Fruit fly (Drosophila melanogaster) Kc167 (cell line): ENCODE data around the gene Dpm2.

Experiments used
- Myc ChIP-seq: fragments of >200 bp; optimal IDR thresholded peaks from 2 replicates; lab custom pipeline; 2017; ENCODE audit warnings: missing external identifiers
- Sin3A ChIP-seq: fragments of >200 bp; optimal IDR thresholded peaks from 2 replicates; lab custom pipeline; 2018; ENCODE audit warnings: missing external identifiers
- h ChIP-seq: fragments of >200 bp; optimal IDR thresholded peaks from 3 replicates; lab custom pipeline; 2018; ENCODE audit warnings: missing external identifiers
- insv ChIP-seq: fragments of >200 bp; optimal IDR thresholded peaks from 3 replicates; lab custom pipeline; 2018; ENCODE audit warnings: missing external identifiers
- psq ChIP-seq: fragments of >200 bp; optimal IDR thresholded peaks from 2 replicates; lab custom pipeline; 2017; ENCODE audit warnings: missing external identifiers
- ttk ChIP-seq: sonication (Bioruptor generic); optimal IDR thresholded peaks from 2 replicates; lab custom pipeline; 2017; ENCODE audit warnings: missing external identifiers

The Dpm2 gene

dm6 chr3L:3319223-3319643 is at the start of gene Dpm2, which contains the start of the genes PIG-C and CG12016:
TSS of gene Dpm2 (plus strand) at chr3L:3319555.
TSS of gene PIG-C (minus strand) at chr3L:3319232.
TSS of gene CG12016 (plus strand) at chr3L:3319555.
- TF ChIP-seq insv (lab: Kevin White, UChicago): no peak
- TF ChIP-seq Sin3A (lab: Kevin White, UChicago): peak; percentile 9
- TF ChIP-seq h (lab: Kevin White, UChicago): no peak

dm6 chr3L:3270736-3271135 is 48.6 kb upstream of the Dpm2 start, which contains the start of gene CG14960:
TSS of gene CG14960 (plus strand) at chr3L:3271036.
- TF ChIP-seq Sin3A (lab: Kevin White, UChicago) (no peak), psq (no peak), insv (lab: Kevin White, UChicago) (no peak), ttk (lab: Kevin White, UChicago) (no peak), Myc (lab: Kevin White, UChicago) (no peak), h (lab: Kevin White, UChicago) (no peak)

dm6 chr3L:3274463-3275177 is 44.7 kb upstream of the Dpm2 start:
- no peak for TF ChIP-seq ttk (lab: Kevin White, UChicago)
- no peak for TF ChIP-seq Myc (lab: Kevin White, UChicago)
- no peak for TF ChIP-seq Sin3A (lab: Kevin White, UChicago)
- TF ChIP-seq insv (lab: Kevin White, UChicago): no peak
- no peak for TF ChIP-seq psq
- TF ChIP-seq h (lab: Kevin White, UChicago): no peak

- TF ChIP-seq Sin3A (lab: Kevin White, UChicago): no peak
- no peak for TF ChIP-seq psq
- TF ChIP-seq h (lab: Kevin White, UChicago): no peak
- no peak for TF ChIP-seq Myc (lab: Kevin White, UChicago)
- TF ChIP-seq insv (lab: Kevin White, UChicago): no peak
- TF ChIP-seq ttk (lab: Kevin White, UChicago): no peak
Observed at dm6 chr3L:3276930-3277329, 42.4 kb upstream of the Dpm2 start.

DNA sequence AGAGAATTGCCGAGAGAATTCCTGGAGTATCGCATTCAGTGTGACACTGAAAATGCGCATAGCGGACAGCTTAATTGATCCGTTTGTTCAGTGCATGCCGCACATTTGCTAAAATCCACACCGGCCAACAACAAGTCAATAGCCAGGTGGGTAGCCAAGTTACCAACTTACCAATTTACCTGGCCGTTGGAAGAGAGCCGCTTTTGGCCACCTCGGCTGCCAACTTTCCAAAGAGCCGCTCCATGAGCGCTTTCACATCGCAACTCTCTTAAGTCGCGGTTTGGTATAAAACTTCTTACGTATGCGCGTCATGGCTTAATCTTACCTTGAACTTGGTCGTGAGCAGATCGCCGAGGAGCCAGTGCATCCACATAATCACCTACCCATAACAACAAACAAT is 39.4 kb upstream of the Dpm2 start, which contains the start of gene CG12017:
Gene CG12017 (plus strand): TSS at position 310 of the 400 bp plus-strand sequence.
- no peak for TF ChIP-seq ttk (lab: Kevin White, UChicago)
- TF ChIP-seq psq: no peak
- TF ChIP-seq h (lab: Kevin White, UChicago): no peak
- no peak for TF ChIP-seq Myc (lab: Kevin White, UChicago)
- TF ChIP-seq Sin3A (lab: Kevin White, UChicago): no peak
- no peak for TF ChIP-seq insv (lab: Kevin White, UChicago)

- no peak for TF ChIP-seq Sin3A (lab: Kevin White, UChicago)
- no peak for TF ChIP-seq psq
- no peak for TF ChIP-seq insv (lab: Kevin White, UChicago)
- no peak for TF ChIP-seq Myc (lab: Kevin White, UChicago)
- TF ChIP-seq h (lab: Kevin White, UChicago): no peak
- no peak for TF ChIP-seq ttk (lab: Kevin White, UChicago)
Observed at dm6 chr3L:3283264-3283663, 36.1 kb upstream of the Dpm2 start.

DNA sequence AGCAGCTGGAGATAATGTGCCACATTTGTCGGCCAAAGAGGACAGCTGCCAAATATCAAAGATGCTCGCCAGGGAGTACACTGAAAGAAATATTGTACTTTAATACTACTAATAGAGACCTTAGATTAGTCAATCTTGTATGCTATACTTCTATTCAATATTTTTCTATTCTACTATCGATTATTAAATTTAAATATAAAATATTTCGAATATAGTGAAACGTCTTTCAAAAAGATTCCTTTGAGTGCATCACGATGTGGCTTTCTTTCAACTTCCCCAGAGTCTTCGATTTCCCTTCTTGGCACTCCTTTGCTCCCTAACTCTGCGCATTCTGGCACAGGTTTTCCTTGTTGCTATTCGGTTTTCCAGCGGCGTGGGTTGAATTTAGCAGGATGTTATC is 34.5 kb upstream of the Dpm2 start:
- TF ChIP-seq insv (lab: Kevin White, UChicago): no peak
- no peak for TF ChIP-seq ttk (lab: Kevin White, UChicago)
- TF ChIP-seq Sin3A (lab: Kevin White, UChicago): no peak
- no peak for TF ChIP-seq h (lab: Kevin White, UChicago)
- TF ChIP-seq psq: no peak
- no peak for TF ChIP-seq Myc (lab: Kevin White, UChicago)

DNA sequence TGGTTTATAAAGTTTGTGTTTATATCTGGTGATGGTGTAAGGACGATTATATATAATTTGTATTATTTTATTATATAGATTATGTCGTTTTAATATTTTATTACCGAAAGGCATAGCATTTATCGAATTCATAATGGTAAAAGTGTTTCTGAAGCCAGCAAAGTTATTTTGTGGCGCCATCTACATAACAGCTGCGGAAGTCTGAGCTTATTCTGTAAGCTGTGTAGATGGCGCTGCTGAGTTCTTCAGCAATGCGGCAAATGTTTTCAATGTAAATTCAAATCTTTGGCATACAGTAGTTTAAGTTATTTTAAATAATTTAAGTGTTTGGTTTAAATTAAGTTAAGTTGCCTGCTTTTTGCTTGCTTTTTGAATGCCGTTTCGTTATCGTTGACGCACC is 30.9 kb upstream of the Dpm2 start:
- TF ChIP-seq insv (lab: Kevin White, UChicago) (no peak), psq (no peak), ttk (lab: Kevin White, UChicago) (no peak), Sin3A (lab: Kevin White, UChicago) (no peak), h (lab: Kevin White, UChicago) (no peak), Myc (lab: Kevin White, UChicago) (no peak)

DNA sequence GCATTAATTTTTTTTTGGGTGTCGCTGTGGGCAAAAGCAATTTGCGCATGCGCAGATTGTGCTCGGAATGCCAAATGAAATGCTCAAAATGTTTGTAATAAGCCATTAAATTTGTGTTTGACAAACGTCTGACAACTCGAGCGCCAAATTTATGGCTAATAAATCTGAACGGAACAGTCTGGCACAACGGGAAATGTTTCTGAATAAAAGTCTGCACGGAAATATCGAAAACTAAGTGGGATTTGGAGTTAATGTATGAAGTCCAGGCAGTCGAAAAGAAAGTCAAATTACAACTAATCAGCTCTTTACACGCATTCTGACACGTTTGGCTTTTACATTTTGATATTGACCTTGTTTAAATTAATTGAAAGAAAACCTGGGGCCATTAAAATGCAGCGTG is 28.2 kb upstream of the Dpm2 start, which contains the start of gene CG12009:
Gene CG12009 (plus strand): TSS at position 301 of the 400 bp plus-strand sequence.
- TF ChIP-seq insv (lab: Kevin White, UChicago) (no peak), ttk (lab: Kevin White, UChicago) (no peak), psq (no peak), Myc (lab: Kevin White, UChicago) (no peak), Sin3A (lab: Kevin White, UChicago) (no peak), h (lab: Kevin White, UChicago) (no peak)

DNA sequence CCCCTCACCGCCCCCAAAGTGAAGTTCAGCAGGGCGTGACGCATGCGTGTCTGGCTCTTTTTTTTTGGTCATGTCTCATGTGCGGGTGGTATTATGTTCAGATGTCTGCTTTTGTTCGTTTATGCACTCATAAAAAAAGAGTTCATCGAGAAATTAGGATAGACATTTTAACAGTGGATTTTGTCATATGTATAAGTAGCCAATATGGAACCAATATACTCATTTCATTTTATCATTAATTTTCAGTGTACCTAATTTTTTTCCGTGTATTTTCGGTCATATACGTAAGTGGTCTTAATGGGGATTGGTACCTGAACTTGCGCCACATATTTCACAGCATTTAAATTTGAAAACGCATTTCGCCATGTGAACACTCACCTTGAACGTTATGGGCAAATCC is 19.0 kb upstream of the Dpm2 start:
- no peak for TF ChIP-seq h (lab: Kevin White, UChicago)
- no peak for TF ChIP-seq Myc (lab: Kevin White, UChicago)
- no peak for TF ChIP-seq ttk (lab: Kevin White, UChicago)
- TF ChIP-seq insv (lab: Kevin White, UChicago): no peak
- no peak for TF ChIP-seq psq
- no peak for TF ChIP-seq Sin3A (lab: Kevin White, UChicago)

DNA sequence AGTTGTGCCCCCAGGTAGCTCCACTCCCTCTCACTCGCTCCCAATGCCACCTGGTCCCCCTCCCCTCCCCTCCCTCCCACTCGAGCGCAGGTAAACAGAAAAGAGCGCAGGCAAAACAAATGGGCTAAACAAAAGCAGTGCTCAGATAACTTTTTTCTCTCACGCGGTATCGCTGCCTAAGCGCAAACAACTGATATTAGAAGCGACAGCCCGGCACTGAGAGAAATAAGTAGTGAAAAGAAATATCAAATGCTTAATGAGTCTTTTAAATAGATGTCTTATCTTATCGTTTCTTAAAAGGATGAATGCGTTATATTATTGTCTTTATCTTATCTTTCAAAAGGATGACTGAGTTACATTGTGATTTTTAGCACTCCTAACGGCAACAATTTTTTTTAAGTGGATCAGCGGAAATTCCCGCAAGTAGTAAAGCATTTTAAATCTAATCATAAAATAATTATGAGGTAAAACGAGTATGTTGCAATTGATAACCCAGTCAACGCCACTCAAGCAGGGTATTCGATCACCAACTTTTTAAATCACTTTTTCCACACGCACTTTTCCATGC is 18.1 kb upstream of the Dpm2 start:
- TF ChIP-seq insv (lab: Kevin White, UChicago): no peak
- no peak for TF ChIP-seq psq
- no peak for TF ChIP-seq Myc (lab: Kevin White, UChicago)

DNA sequence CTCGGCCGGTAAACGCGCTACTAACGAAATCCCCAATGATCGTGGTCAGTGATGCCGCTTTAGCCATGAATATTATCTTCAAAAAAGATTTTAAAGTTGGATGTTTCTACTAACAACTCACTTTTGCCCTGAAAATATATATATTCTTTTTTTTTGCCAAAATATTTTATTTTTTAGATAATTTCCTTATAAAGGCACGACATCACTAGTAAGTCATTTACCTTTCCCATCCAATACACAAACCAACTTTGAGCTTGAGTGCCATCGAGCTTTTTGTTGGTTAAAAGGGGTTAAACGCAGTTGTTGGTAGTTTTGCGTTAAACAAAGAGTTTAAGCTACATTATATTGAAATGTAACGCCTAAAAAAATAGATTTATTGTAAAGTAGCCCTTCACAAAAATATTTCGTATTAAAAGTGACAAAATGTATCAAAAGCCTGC is 16.2 kb upstream of the Dpm2 start, which contains the start of gene CG14968:
Gene CG14968 (minus strand): TSS at position 26 of the 440 bp plus-strand sequence.
- TF ChIP-seq insv (lab: Kevin White, UChicago) (no peak), psq (no peak), h (lab: Kevin White, UChicago) (no peak), Myc (lab: Kevin White, UChicago) (no peak), ttk (lab: Kevin White, UChicago) (no peak), Sin3A (lab: Kevin White, UChicago) (no peak)
